Fruit fly (Drosophila melanogaster) S2 (cell line): ENCODE measurements around the gene CG17321.

Experiments used
- CG8478 ChIP-seq: fragments of >200 bp; optimal IDR thresholded peaks from 2 replicates; lab custom pipeline; 2018
- CTCF ChIP-seq, 2 experiments: fragments of >200 bp; optimal IDR thresholded peaks; 2 replicates each; lab custom pipeline; 2018

CG17321 gene

DNA sequence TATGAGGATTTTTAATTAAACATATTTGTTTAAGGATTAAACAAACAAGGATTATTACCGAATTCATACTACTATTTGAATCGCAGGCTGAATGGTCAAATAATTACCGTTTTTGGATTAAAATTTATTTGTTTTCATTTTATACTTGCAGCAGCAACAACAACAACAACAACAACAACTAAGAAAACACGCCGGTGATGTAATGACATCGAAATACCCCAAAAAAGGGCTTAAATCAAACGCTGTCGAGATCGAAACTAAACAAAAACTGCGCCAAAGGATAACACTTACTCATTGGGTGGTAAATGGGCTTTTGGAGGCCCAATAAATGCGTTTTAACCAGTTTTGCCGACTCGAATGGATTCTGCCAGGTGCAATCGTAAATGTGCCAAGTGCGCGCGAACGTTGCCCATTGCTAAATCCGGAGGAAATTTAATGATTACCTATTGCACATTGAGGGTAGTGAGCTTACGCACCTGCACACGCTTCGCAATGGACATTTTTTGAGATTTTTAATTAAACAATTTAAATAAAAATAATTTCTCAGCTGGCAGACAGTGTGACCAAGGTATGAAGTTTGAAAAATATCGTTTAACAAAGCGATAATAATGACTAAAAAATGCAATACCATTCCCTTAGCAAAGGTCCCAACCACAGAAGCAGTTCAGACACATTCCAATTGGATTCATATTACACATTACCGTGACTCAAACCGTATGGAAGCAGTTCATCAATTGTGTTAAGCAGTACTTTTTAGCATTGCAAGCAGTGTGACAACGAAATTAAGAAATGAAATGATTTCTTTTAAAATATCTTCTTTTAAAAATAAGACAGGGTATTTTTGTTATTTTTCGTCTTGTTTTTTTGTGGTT lies 13.9 kb downstream of the CG17321 start, which contains the start of the genes CG10602 and mRpL13:
TSS of gene CG10602 (minus strand) at position 588 of the 872 bp plus-strand sequence.
TSS of gene mRpL13 (minus strand) at position 588 of the 872 bp plus-strand sequence.
- TF ChIP-seq CG8478: no peak
- TF ChIP-seq CTCF (optimal IDR thresholded peaks at IDR 0.05; lab: Kevin White, UChicago): peak; percentile 58 to 80

dm6 chr2L:18860920-18861319 lies 15.9 kb downstream of the CG17321 start:
- TF ChIP-seq CTCF (optimal IDR thresholded peaks at IDR 0.05; lab: Kevin White, UChicago) (no peak), CG8478 (no peak)

- TF ChIP-seq CG8478 (no peak), CTCF (optimal IDR thresholded peaks at IDR 0.05; lab: Kevin White, UChicago) (no peak)
Measured at dm6 chr2L:18864093-18864492, 19.1 kb downstream of the CG17321 start.

DNA sequence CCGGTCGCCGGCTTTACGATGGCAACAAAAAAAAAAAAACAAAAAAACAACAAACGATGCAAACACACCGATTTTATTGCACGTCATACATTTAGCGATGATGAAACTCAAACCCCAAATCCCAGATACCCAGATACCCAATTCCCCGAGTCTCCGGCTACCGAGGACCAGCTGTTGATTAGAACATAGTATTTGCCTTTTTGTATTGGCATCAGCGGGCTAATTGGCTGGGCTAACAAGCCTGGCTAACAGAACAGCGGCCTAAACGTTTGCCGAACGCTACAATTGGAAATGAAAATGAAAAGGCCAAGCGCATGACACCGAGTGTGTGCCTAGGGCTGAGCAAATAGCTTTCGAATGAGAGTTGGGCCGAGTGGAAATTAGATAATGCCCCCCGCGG lies 20.0 kb downstream of the CG17321 start:
- TF ChIP-seq CTCF (optimal IDR thresholded peaks at IDR 0.05; lab: Kevin White, UChicago) (no peak), CG8478 (no peak)

- TF ChIP-seq CTCF (optimal IDR thresholded peaks at IDR 0.05; lab: Kevin White, UChicago) (no peak), CG8478 (no peak)
Measured at dm6 chr2L:18866582-18866981, 21.6 kb downstream of the CG17321 start.

- no peak for TF ChIP-seq CG8478
Measured at dm6 chr2L:18867815-18868214, 22.8 kb downstream of the CG17321 start.

dm6 chr2L:18871822-18872221 lies 26.8 kb downstream of the CG17321 start:
- TF ChIP-seq CTCF (optimal IDR thresholded peaks at IDR 0.05; lab: Kevin White, UChicago) (no peak), CG8478 (no peak)

dm6 chr2L:18875213-18875612 lies 30.2 kb downstream of the CG17321 start:
- TF ChIP-seq CTCF (optimal IDR thresholded peaks at IDR 0.05; lab: Kevin White, UChicago): no peak
- no peak for TF ChIP-seq CG8478

DNA sequence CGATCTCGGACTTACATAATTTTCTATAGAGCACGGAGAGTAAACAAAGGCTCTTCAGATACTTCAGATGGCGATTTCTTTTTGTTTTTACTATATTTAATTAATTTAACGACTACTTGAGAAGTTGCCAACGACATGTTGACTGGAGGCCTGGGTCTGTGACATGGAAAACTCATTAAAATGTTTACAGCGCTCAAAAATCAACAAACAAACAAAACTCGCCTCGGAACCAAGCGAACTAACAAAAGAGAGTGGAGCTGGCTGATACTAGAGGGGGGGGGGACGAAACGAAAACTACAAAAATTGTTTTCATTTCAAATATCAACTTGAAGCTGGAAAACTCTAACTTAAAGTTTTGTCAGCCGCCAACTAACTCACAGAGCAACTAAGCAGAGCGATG lies 33.5 kb downstream of the CG17321 start:
- TF ChIP-seq CTCF (optimal IDR thresholded peaks at IDR 0.05; lab: Kevin White, UChicago) (no peak), CG8478 (no peak)

DNA sequence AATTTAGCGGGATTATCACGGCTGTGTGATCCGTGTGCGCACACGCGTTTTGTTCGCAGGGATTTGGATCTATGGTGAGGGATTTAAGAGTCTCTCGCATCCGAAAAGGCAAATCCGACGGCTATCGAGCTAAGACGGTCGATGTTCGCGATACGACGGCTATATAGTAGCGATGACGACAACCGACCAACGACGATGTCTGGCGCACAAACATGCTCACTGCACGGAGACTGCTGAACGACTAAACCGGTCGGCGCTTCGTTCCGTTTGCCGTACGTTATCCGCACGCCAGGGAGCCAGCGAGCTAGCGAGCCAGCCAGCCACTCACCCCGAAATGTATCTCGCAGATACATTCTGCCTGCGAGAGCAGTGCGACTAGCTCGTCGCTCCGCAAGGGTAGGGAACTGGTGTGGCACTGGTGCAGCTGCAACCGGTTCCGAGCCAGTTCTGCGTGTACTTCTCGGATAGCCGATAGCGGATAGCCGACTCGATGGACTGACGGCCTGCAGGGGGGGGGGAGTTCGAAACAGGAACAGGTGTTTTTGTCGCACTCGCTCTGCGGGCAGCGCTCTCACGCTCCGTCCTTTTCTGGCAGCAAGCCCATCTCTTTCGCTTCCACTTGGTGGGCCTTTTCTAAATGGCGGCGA lies 36.2 kb downstream of the CG17321 start, which contains the start of gene tup:
TSS of gene tup (minus strand) at position 248 of the 647 bp plus-strand sequence.
- TF ChIP-seq CG8478: no peak
- TF ChIP-seq CTCF (optimal IDR thresholded peaks at IDR 0.05; lab: Kevin White, UChicago): peak; percentile 39 to 45

dm6 chr2L:18882734-18883133 lies 37.8 kb downstream of the CG17321 start:
- no peak for TF ChIP-seq CTCF (optimal IDR thresholded peaks at IDR 0.05; lab: Kevin White, UChicago)
- no peak for TF ChIP-seq CG8478

- TF ChIP-seq CG8478: no peak
- no peak for TF ChIP-seq CTCF (optimal IDR thresholded peaks at IDR 0.05; lab: Kevin White, UChicago)
Measured at dm6 chr2L:18884783-18885182, 39.8 kb downstream of the CG17321 start.

DNA sequence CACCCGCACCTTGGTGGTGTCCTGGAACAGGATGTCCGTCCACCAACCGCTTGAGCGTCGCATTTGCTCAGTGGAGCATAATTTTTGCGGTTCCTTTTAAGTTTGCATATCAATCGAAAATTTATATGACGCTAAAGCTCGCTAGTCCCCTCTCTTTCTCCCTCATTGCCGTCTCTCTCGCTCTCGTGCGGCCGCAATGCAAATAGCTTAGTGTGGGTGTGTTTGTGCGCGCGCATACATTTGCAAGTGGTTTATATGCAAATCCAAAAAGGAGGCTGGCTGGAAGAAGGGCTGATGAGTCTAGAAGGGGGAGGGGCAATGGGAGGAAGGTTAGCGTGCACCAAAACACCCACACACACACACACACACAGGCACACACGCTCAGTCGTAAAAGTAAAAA lies 41.9 kb downstream of the CG17321 start:
- no peak for TF ChIP-seq CTCF (optimal IDR thresholded peaks at IDR 0.05; lab: Kevin White, UChicago)
- no peak for TF ChIP-seq CG8478

DNA sequence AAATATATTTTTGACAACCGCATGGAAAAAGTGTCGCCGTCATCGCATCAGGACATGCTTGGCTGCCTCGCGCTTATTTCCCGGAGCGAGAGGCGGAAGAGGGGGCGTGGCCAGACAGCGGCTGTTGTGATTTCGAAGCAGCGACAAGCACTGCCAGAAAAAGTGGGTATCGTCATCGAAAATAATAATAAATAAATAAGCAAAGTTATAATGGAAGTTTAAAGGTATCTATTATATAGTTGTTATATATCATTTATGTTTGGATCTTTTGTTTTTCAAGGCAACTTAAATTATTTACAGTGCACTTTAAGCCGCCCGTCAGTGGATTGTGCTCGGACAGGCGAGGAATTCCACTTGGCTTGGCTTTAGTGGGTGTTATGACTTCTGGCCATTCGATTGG lies 44.3 kb downstream of the CG17321 start:
- TF ChIP-seq CG8478: no peak
- TF ChIP-seq CTCF (optimal IDR thresholded peaks at IDR 0.05; lab: Kevin White, UChicago): no peak

dm6 chr2L:18890087-18890486 lies 45.1 kb downstream of the CG17321 start:
- TF ChIP-seq CTCF (optimal IDR thresholded peaks at IDR 0.05; lab: Kevin White, UChicago) (no peak), CG8478 (no peak)
